Worm (Caenorhabditis elegans): ENCODE measurements around the gene ZK829.1.

- no peak for TF ChIP-seq blmp-1 (tag; optimal IDR thresholded peaks at IDR 0.05; ENCODE audit: insufficient read depth)
- TF ChIP-seq nhr-25 (tag; optimal IDR thresholded peaks at IDR 0.05), result no peak
- TF ChIP-seq nhr-237 (tag; optimal IDR thresholded peaks at IDR 0.05), result no peak
- no peak for TF ChIP-seq aly-2 (tag; optimal IDR thresholded peaks at IDR 0.05)
- no peak for TF ChIP-seq peb-1 (tag; optimal IDR thresholded peaks at IDR 0.05)
- no peak for TF ChIP-seq nhr-21 (tag; optimal IDR thresholded peaks at IDR 0.05)
- TF ChIP-seq nhr-10 (tag; optimal IDR thresholded peaks at IDR 0.05), result no peak
- TF ChIP-seq ztf-11 (tag; optimal IDR thresholded peaks at IDR 0.05), result no peak
- TF ChIP-seq lin-13 (GFP tag; optimal IDR thresholded peaks at IDR 0.05), result no peak
- TF ChIP-seq unc-62 (GFP tag; optimal IDR thresholded peaks at IDR 0.05), result no peak
- no peak for TF ChIP-seq skn-1 (tag; optimal IDR thresholded peaks at IDR 0.05)
- TF ChIP-seq R02D3.7 (tag; optimal IDR thresholded peaks at IDR 0.05), result no peak
- no peak for TF ChIP-seq ama-1 (optimal IDR thresholded peaks at IDR 0.05)
- no peak for TF ChIP-seq F13H6.1 (tag; optimal IDR thresholded peaks at IDR 0.05)
These were observed 49.7 kb downstream of the ZK829.1 start for ce11 chrIV:11892545-11892944.
